Worm (Caenorhabditis elegans) whole organism, L3 larva: ENCODE results near the gene igeg-2.

Experiments
- R02D3.7 ChIP-seq: fragments of 150-350 bp; optimal IDR thresholded peaks from 2 replicates; lab custom pipeline; 2014; ENCODE audit warnings: missing biosample characterization, missing genetic modification characterization
- ZK546.5 ChIP-seq: sonication (generic microtip); optimal IDR thresholded peaks from 2 replicates; lab custom pipeline; 2017; ENCODE audit warnings: missing biosample characterization, missing genetic modification characterization
- aly-2 ChIP-seq: fragments of 150-350 bp; optimal IDR thresholded peaks from 2 replicates; lab custom pipeline; 2014; ENCODE audit warnings: missing biosample characterization, missing genetic modification characterization
- ama-1 ChIP-seq: fragments of 150-350 bp; optimal IDR thresholded peaks from 2 replicates; lab custom pipeline; 2018
- ceh-16 ChIP-seq: sonication (generic microtip); optimal IDR thresholded peaks from 2 replicates; lab custom pipeline; 2017; ENCODE audit warnings: missing biosample characterization, missing genetic modification characterization
- ceh-28 ChIP-seq: fragments of 150-350 bp; optimal IDR thresholded peaks from 2 replicates; lab custom pipeline; 2014; ENCODE audit warnings: missing biosample characterization, missing genetic modification reagents, missing genetic modification characterization
- ceh-82 ChIP-seq: fragments of 150-350 bp; optimal IDR thresholded peaks from 2 replicates; lab custom pipeline; 2014; ENCODE audit warnings: missing biosample characterization, missing genetic modification characterization
- ceh-9 ChIP-seq: sonication (generic microtip); optimal IDR thresholded peaks from 2 replicates; lab custom pipeline; 2018; ENCODE audit warnings: missing biosample characterization, missing genetic modification characterization
- daf-12 ChIP-seq: fragments of 150-350 bp; optimal IDR thresholded peaks from 2 replicates; lab custom pipeline; 2014; ENCODE audit warnings: missing biosample characterization, missing genetic modification reagents, missing genetic modification characterization
- egl-27 ChIP-seq: sonication (generic microtip); optimal IDR thresholded peaks from 4 replicates; lab custom pipeline; 2017; ENCODE audit warnings: missing biosample characterization, missing genetic modification reagents, missing genetic modification characterization
- egl-5 ChIP-seq: fragments of 150-350 bp; optimal IDR thresholded peaks from 2 replicates; lab custom pipeline; 2017; ENCODE audit warnings: missing biosample characterization, missing genetic modification reagents, missing genetic modification characterization, inconsistent platforms
- elt-1 ChIP-seq: fragments of 150-350 bp; optimal IDR thresholded peaks from 2 replicates; lab custom pipeline; 2014; ENCODE audit warnings: missing biosample characterization, missing genetic modification characterization
- elt-2 ChIP-seq: sonication (generic microtip); optimal IDR thresholded peaks from 2 replicates; lab custom pipeline; 2016; ENCODE audit warnings: missing genetic modification reagents, mild to moderate bottlenecking, missing genetic modification characterization, missing compliant biosample characterization
- eor-1 ChIP-seq, 2 experiments: fragments of 150-350 bp; optimal IDR thresholded peaks; 2 replicates each; lab custom pipeline; 2014 to 2018; ENCODE audit warnings: missing biosample characterization in 2 of 2, missing genetic modification characterization in 2 of 2
- fkh-10 ChIP-seq: sonication (generic microtip); optimal IDR thresholded peaks from 2 replicates; lab custom pipeline; 2017; ENCODE audit warnings: missing biosample characterization, missing genetic modification reagents, missing genetic modification characterization
- fkh-2 ChIP-seq: fragments of 150-350 bp; optimal IDR thresholded peaks from 2 replicates; lab custom pipeline; 2014; ENCODE audit warnings: missing biosample characterization, missing genetic modification reagents, missing genetic modification characterization
- fos-1 ChIP-seq: fragments of 150-350 bp; optimal IDR thresholded peaks from 2 replicates; lab custom pipeline; 2014; ENCODE audit warnings: missing biosample characterization, missing genetic modification characterization
- hmg-11 ChIP-seq: sonication (generic microtip); optimal IDR thresholded peaks from 2 replicates; lab custom pipeline; 2016; ENCODE audit warnings: missing genetic modification characterization, missing compliant biosample characterization
- jun-1 ChIP-seq: fragments of 150-350 bp; optimal IDR thresholded peaks from 2 replicates; lab custom pipeline; 2014; ENCODE audit warnings: missing biosample characterization, missing genetic modification reagents, missing genetic modification characterization
- lin-15B ChIP-seq: fragments of 150-350 bp; optimal IDR thresholded peaks from 2 replicates; lab custom pipeline; 2014; ENCODE audit warnings: missing biosample characterization, missing genetic modification characterization
- lin-39 ChIP-seq: fragments of 150-350 bp; optimal IDR thresholded peaks from 2 replicates; lab custom pipeline; 2018; ENCODE audit warnings: missing biosample characterization, missing genetic modification reagents, missing genetic modification characterization
- lsy-12 ChIP-seq: sonication (generic microtip); optimal IDR thresholded peaks from 2 replicates; lab custom pipeline; 2016; ENCODE audit warnings: mild to moderate bottlenecking, missing genetic modification characterization, missing compliant biosample characterization
- mdl-1 ChIP-seq: fragments of 150-350 bp; optimal IDR thresholded peaks from 2 replicates; lab custom pipeline; 2014; ENCODE audit warnings: missing biosample characterization, missing genetic modification characterization
- mml-1 ChIP-seq: fragments of 150-350 bp; sonication (generic microtip); optimal IDR thresholded peaks from 3 replicates; lab custom pipeline; 2014; ENCODE audit warnings: missing biosample characterization, missing genetic modification characterization
- nfya-1 ChIP-seq: sonication (generic microtip); optimal IDR thresholded peaks from 2 replicates; lab custom pipeline; 2017; ENCODE audit warnings: missing genetic modification characterization, mild to moderate bottlenecking, missing compliant biosample characterization, antibody characterized with exemption, moderate library complexity; ENCODE audit not compliant: insufficient read depth
- nhr-11 ChIP-seq: fragments of 150-350 bp; optimal IDR thresholded peaks from 2 replicates; lab custom pipeline; 2014; ENCODE audit warnings: missing biosample characterization, missing genetic modification characterization
- nhr-12 ChIP-seq: fragments of 150-350 bp; optimal IDR thresholded peaks from 2 replicates; lab custom pipeline; 2014; ENCODE audit warnings: missing biosample characterization, missing genetic modification characterization
- nhr-23 ChIP-seq: fragments of 150-350 bp; optimal IDR thresholded peaks from 2 replicates; lab custom pipeline; 2014; ENCODE audit warnings: missing biosample characterization, missing genetic modification reagents, missing genetic modification characterization
- nhr-237 ChIP-seq: fragments of 150-350 bp; optimal IDR thresholded peaks from 2 replicates; lab custom pipeline; 2014; ENCODE audit warnings: missing biosample characterization, missing genetic modification characterization
- nhr-25 ChIP-seq: sonication (generic microtip); optimal IDR thresholded peaks from 2 replicates; lab custom pipeline; 2017; ENCODE audit warnings: missing biosample characterization, missing genetic modification characterization
- nhr-28 ChIP-seq: fragments of 150-350 bp; optimal IDR thresholded peaks from 2 replicates; lab custom pipeline; 2014; ENCODE audit warnings: missing biosample characterization, missing genetic modification characterization
- nhr-43 ChIP-seq: sonication (generic microtip); optimal IDR thresholded peaks from 2 replicates; lab custom pipeline; 2016; ENCODE audit warnings: mild to moderate bottlenecking, missing genetic modification characterization, missing compliant biosample characterization; ENCODE audit not compliant: poor library complexity, severe bottlenecking
- nhr-67 ChIP-seq: fragments of 150-350 bp; optimal IDR thresholded peaks from 2 replicates; lab custom pipeline; 2014; ENCODE audit warnings: missing biosample characterization, missing genetic modification characterization
- nhr-76 ChIP-seq: fragments of 150-350 bp; sonication (generic microtip); optimal IDR thresholded peaks from 5 replicates; lab custom pipeline; 2014; ENCODE audit warnings: missing biosample characterization, missing genetic modification characterization
- nhr-77 ChIP-seq: fragments of 150-350 bp; optimal IDR thresholded peaks from 2 replicates; lab custom pipeline; 2014; ENCODE audit warnings: missing biosample characterization, missing genetic modification characterization
- pha-4 ChIP-seq: fragments of 150-350 bp; optimal IDR thresholded peaks from 2 replicates; lab custom pipeline; 2014; ENCODE audit warnings: missing biosample characterization, missing genetic modification reagents, missing genetic modification characterization
- pqm-1 ChIP-seq: fragments of 150-350 bp; optimal IDR thresholded peaks from 2 replicates; lab custom pipeline; 2017; ENCODE audit warnings: missing biosample characterization, missing genetic modification characterization, inconsistent platforms
- sea-2 ChIP-seq: fragments of 150-350 bp; sonication (generic microtip); optimal IDR thresholded peaks from 4 replicates; lab custom pipeline; 2014; ENCODE audit warnings: missing biosample characterization, missing genetic modification reagents, missing genetic modification characterization
- skn-1 ChIP-seq: fragments of 150-350 bp; optimal IDR thresholded peaks from 2 replicates; lab custom pipeline; 2014; ENCODE audit warnings: missing biosample characterization, missing genetic modification characterization
- snpc-4 ChIP-seq: fragments of 150-350 bp; optimal IDR thresholded peaks from 2 replicates; lab custom pipeline; 2014; ENCODE audit warnings: missing biosample characterization, missing genetic modification characterization
- tbx-2 ChIP-seq: sonication (generic microtip); optimal IDR thresholded peaks from 2 replicates; lab custom pipeline; 2016; ENCODE audit warnings: mild to moderate bottlenecking, missing genetic modification characterization, missing compliant biosample characterization
- unc-39 ChIP-seq: sonication (generic microtip); optimal IDR thresholded peaks from 4 replicates; lab custom pipeline; 2017; ENCODE audit warnings: missing biosample characterization, missing genetic modification characterization
- unc-62 ChIP-seq: fragments of 150-350 bp; sonication (generic microtip); optimal IDR thresholded peaks from 4 replicates; lab custom pipeline; 2014; ENCODE audit warnings: missing biosample characterization, missing genetic modification reagents, missing genetic modification characterization
- zag-1 ChIP-seq: fragments of 150-350 bp; optimal IDR thresholded peaks from 2 replicates; lab custom pipeline; 2014; ENCODE audit warnings: missing biosample characterization, missing genetic modification characterization
- ztf-11 ChIP-seq: fragments of 150-350 bp; optimal IDR thresholded peaks from 2 replicates; lab custom pipeline; 2014; ENCODE audit warnings: missing biosample characterization, missing genetic modification characterization
- ztf-4 ChIP-seq: fragments of 150-350 bp; optimal IDR thresholded peaks from 2 replicates; lab custom pipeline; 2014; ENCODE audit warnings: missing biosample characterization, missing genetic modification characterization

Gene igeg-2

DNA sequence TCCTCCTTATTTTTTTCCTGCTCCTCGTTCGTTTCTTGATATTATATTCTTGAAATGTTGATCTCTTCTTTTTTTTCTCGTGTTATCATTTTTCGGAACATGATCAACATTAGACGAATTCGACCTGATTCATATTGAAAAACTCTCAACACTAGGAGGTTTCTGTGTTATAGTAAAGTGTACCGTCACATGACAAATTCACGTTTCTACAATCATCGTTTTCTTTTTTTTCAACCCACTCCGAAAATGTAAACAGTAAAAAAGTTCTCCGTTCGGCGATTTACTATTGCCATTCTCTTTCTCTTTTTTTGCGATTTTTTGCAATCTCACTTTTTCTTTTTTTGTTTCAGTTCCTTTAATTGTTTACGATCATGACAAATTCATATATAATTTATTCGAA, 25.0 kb upstream of the igeg-2 start:
- TF ChIP-seq pha-4: peak; percentile 99
- no peak for TF ChIP-seq nhr-67
- TF ChIP-seq nhr-23 (tag; lab: Kevin White, UChicago): peak; percentile 19

DNA sequence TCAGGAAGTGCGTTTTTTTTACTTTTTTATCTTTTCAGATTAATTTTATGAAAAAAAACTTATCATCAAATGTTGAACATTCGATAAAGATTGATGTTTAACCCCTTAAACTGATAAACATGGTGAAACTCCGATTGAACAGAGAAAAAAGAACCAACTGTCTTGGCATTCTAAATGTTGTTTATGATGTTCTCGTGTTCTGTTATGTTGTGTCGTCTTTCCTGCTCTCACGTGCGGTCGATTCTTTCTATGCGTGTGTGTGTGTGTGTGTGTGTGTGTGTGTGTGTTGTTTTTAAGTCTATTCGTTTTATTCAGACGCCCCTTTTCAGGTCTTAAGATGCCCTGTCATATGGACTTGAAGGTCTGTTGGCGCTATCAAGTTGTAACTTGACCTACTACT, 23.2 kb upstream of the igeg-2 start:
- no peak for TF ChIP-seq fos-1 (tag; lab: Kevin White, UChicago)
- peak; percentile 87 for TF ChIP-seq elt-2 (tag; lab: Kevin White, UChicago)
- peak; percentile 49 for TF ChIP-seq pha-4
- TF ChIP-seq snpc-4: peak; percentile 5
- no peak for TF ChIP-seq fkh-2 (tag; lab: Kevin White, UChicago)
- no peak for TF ChIP-seq nhr-11 (tag; lab: Kevin White, UChicago)
- TF ChIP-seq elt-1 (tag; lab: Kevin White, UChicago): peak; percentile 38
- peak; percentile 74 for TF ChIP-seq egl-5 (tag; lab: Kevin White, UChicago)
- no peak for TF ChIP-seq fkh-10 (GFP tag; lab: Kevin White, UChicago)
- TF ChIP-seq nfya-1 (tag; lab: Kevin White, UChicago): peak; percentile 17
- TF ChIP-seq mdl-1 (tag; lab: Kevin White, UChicago): peak; percentile 35
- TF ChIP-seq jun-1: peak; percentile 33
- TF ChIP-seq R02D3.7: no peak
- TF ChIP-seq ceh-16: no peak
- peak; percentile 12 for TF ChIP-seq nhr-25
- TF ChIP-seq pqm-1: peak; percentile 45

DNA sequence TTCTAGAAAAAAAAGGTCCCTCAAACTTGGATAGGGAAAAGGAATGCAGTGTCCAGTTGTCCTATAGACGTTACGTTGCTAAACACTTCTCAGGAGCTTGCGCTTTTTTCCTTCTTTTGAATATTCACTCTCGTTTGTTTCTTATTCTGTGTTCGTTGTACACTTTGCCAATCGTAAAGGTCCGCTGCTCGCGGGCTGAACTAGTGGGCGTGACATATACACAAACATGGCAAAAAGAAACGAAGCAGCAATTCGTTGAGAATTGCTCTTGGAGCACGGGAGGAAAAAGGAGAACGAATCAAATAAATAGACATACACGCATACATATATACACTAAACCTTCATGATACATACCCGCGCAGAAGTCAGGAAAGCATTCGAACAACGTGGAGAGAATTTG, 22.4 kb upstream of the igeg-2 start:
- TF ChIP-seq pqm-1 (no peak), snpc-4 (no peak), nfya-1 (tag; lab: Kevin White, UChicago) (peak; percentile 54), ama-1 (lab: Kevin White, UChicago) (peak; percentile 66)

DNA sequence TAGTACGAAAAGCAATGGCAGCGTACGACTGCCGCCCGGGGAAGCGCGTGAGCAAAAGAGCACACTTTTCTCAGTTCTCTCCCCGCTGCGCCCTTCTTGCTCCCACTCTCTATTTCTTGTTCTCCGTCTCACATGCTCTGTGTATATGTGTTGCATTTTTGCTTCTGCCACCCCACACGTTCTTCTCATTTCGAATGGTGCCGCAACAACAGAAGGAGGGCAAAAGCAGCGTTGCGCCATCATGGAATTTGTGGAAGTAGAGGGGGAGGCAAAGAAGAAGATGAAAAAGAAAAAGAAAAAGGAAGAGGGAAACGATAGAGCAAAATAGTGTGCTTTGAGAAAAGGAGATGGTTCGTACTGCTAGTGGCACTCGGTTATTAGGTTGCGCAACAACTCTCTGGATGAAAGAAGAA, 20.9 kb upstream of the igeg-2 start:
- TF ChIP-seq nhr-25 (no peak), sea-2 (GFP tag; lab: Kevin White, UChicago) (no peak), nhr-28 (tag; lab: Kevin White, UChicago) (no peak), nhr-67 (no peak), elt-2 (tag; lab: Kevin White, UChicago) (peak; percentile 49), ceh-16 (no peak), egl-27 (tag; lab: Kevin White, UChicago) (peak; percentile 29), zag-1 (tag; lab: Kevin White, UChicago) (no peak), mml-1 (tag; lab: Kevin White, UChicago) (no peak), nhr-43 (no peak), R02D3.7 (no peak), aly-2 (tag; lab: Kevin White, UChicago) (no peak), unc-39 (tag; lab: Kevin White, UChicago) (no peak), jun-1 (peak; percentile 35), pqm-1 (peak; percentile 25), ceh-28 (tag; lab: Kevin White, UChicago) (no peak), nfya-1 (tag; lab: Kevin White, UChicago) (peak; percentile 89), ztf-4 (peak; percentile 60), nhr-23 (tag; lab: Kevin White, UChicago) (no peak), ztf-11 (tag; lab: Kevin White, UChicago) (no peak), daf-12 (tag; lab: Kevin White, UChicago) (no peak), unc-62 (GFP tag; lab: Kevin White, UChicago) (peak; percentile 29), fkh-10 (GFP tag; lab: Kevin White, UChicago) (peak; percentile 77), eor-1 (tag; optimal IDR thresholded peaks at IDR 0.05; lab: Kevin White, UChicago) (no peak), lsy-12 (tag; lab: Kevin White, UChicago) (peak; percentile 8), fkh-2 (tag; lab: Kevin White, UChicago) (peak; percentile 10), pha-4 (peak; percentile 37), nhr-12 (no peak), egl-5 (tag; lab: Kevin White, UChicago) (peak; percentile 30), hmg-11 (tag; lab: Kevin White, UChicago) (peak; percentile 32), ama-1 (lab: Kevin White, UChicago) (peak; percentile 20), skn-1 (tag; lab: Kevin White, UChicago) (peak; percentile 56), ceh-82 (tag; lab: Kevin White, UChicago) (no peak), elt-1 (tag; lab: Kevin White, UChicago) (no peak), lin-15B (tag; lab: Kevin White, UChicago) (peak; percentile 13), tbx-2 (tag; lab: Kevin White, UChicago) (peak; percentile 53), lin-39 (tag; lab: Kevin White, UChicago) (peak; percentile 90), ZK546.5 (tag; lab: Kevin White, UChicago) (no peak), nhr-237 (tag; lab: Kevin White, UChicago) (no peak), nhr-77 (tag; lab: Kevin White, UChicago) (no peak), fos-1 (tag; lab: Kevin White, UChicago) (no peak), nhr-76 (tag; lab: Kevin White, UChicago) (no peak), nhr-11 (tag; lab: Kevin White, UChicago) (peak; percentile 12), mdl-1 (tag; lab: Kevin White, UChicago) (peak; percentile 67), ceh-9 (tag; lab: Kevin White, UChicago) (no peak), snpc-4 (peak; percentile 65)
